Worm (Caenorhabditis elegans) whole organism, L4 larva: ENCODE measurements around the gene F52C6.4.

Experiments
- D1046.2 ChIP-seq: fragments of 200-800 bp; sonication (Bioruptor generic); IDR thresholded peaks from 2 replicates; pipeline ENCODE4 v1.3.6; 2022; ENCODE audit warnings: missing genetic modification characterization, missing compliant biosample characterization
- F10B5.3 ChIP-seq: sonication (generic microtip); optimal IDR thresholded peaks from 2 replicates; lab custom pipeline; 2016; ENCODE audit warnings: mild to moderate bottlenecking, missing genetic modification characterization, missing compliant biosample characterization
- F26F4.8 ChIP-seq: fragments of 200-800 bp; sonication (Bioruptor generic); conservative IDR thresholded peaks from 2 replicates; pipeline ENCODE4 v1.3.6; 2022; ENCODE audit warnings: missing genetic modification characterization, missing compliant biosample characterization
- F37D6.2 ChIP-seq: sonication (generic microtip); optimal IDR thresholded peaks from 2 replicates; lab custom pipeline; 2016; ENCODE audit warnings: mild to moderate bottlenecking, missing genetic modification characterization, missing compliant biosample characterization
- F44E2.7 ChIP-seq: fragments of 200-800 bp; sonication (Bioruptor generic); IDR thresholded peaks from 2 replicates; pipeline ENCODE4 v2.1.2; 2022; ENCODE audit warnings: missing genetic modification characterization, missing compliant biosample characterization
- ZK337.2 ChIP-seq: fragments of 200-800 bp; sonication (Bioruptor generic); IDR thresholded peaks from 2 replicates; pipeline ENCODE4 v1.3.6; 2022; ENCODE audit warnings: missing genetic modification reagents, missing genetic modification characterization, missing compliant biosample characterization
- aha-1 ChIP-seq: fragments of 150-350 bp; peaks from one replicate; lab custom pipeline; 2014; ENCODE audit warnings: missing biosample characterization, missing genetic modification characterization
- ama-1 ChIP-seq: fragments of 150-350 bp; optimal IDR thresholded peaks from 2 replicates; lab custom pipeline; 2014; ENCODE audit warnings: inconsistent platforms, mixed read lengths
- arid-1 ChIP-seq: fragments of 200-800 bp; sonication (Bioruptor generic); conservative IDR thresholded peaks from 2 replicates; pipeline ENCODE4 v1.3.6; 2022; ENCODE audit warnings: missing genetic modification reagents, missing genetic modification characterization, missing compliant biosample characterization
- cey-2 ChIP-seq: sonication (generic microtip); optimal IDR thresholded peaks from 3 replicates; lab custom pipeline; 2017; ENCODE audit warnings: missing genetic modification characterization, mild to moderate bottlenecking, missing compliant biosample characterization, antibody characterized with exemption, borderline replicate concordance; ENCODE audit not compliant: insufficient read depth
- daf-12 ChIP-seq: fragments of 150-350 bp; optimal IDR thresholded peaks from 2 replicates; lab custom pipeline; 2014; ENCODE audit warnings: missing biosample characterization, missing genetic modification reagents, missing genetic modification characterization
- daf-19 ChIP-seq: fragments of 200-800 bp; sonication (Bioruptor generic); conservative IDR thresholded peaks from 2 replicates; pipeline ENCODE4 v1.3.6; 2022; ENCODE audit warnings: missing genetic modification characterization, missing compliant biosample characterization
- dmd-8 ChIP-seq: fragments of 200-800 bp; sonication (Bioruptor generic); IDR thresholded peaks from 2 replicates; pipeline ENCODE4 v1.3.6; 2022; ENCODE audit warnings: missing genetic modification characterization, missing compliant biosample characterization
- fos-1 ChIP-seq: fragments of 150-350 bp; optimal IDR thresholded peaks from 2 replicates; lab custom pipeline; 2014; ENCODE audit warnings: missing biosample characterization, missing genetic modification characterization
- hlh-11 ChIP-seq: fragments of 200-800 bp; sonication (Bioruptor generic); optimal IDR thresholded peaks from 2 replicates; lab custom pipeline; 2018; ENCODE audit warnings: mild to moderate bottlenecking, missing genetic modification characterization, missing compliant biosample characterization
- hmg-1.1 ChIP-seq: fragments of 200-800 bp; sonication (Bioruptor generic); IDR thresholded peaks from 2 replicates; pipeline ENCODE4 v1.3.6; 2022; ENCODE audit warnings: missing genetic modification reagents, missing genetic modification characterization, missing compliant biosample characterization
- lim-7 ChIP-seq: fragments of 200-800 bp; sonication (Bioruptor generic); IDR thresholded peaks from 2 replicates; pipeline ENCODE4 v1.3.6; 2022; ENCODE audit warnings: missing genetic modification characterization, missing compliant biosample characterization
- lin-29 ChIP-seq: fragments of 200-800 bp; sonication (Bioruptor generic); IDR thresholded peaks from 2 replicates; pipeline ENCODE4 v1.3.6; 2022; ENCODE audit warnings: missing genetic modification reagents, missing genetic modification characterization, missing compliant biosample characterization
- lin-39 ChIP-seq: fragments of 150-350 bp; optimal IDR thresholded peaks from 2 replicates; lab custom pipeline; 2014; ENCODE audit warnings: missing biosample characterization, missing genetic modification reagents, missing genetic modification characterization
- lir-3 ChIP-seq: sonication (generic microtip); optimal IDR thresholded peaks from 2 replicates; lab custom pipeline; 2016; ENCODE audit warnings: mild to moderate bottlenecking, missing genetic modification characterization, missing compliant biosample characterization
- mdl-1 ChIP-seq, 2 experiments: fragments of 150-350 bp in 1 of 2; sonication (generic microtip) in 1 of 2; optimal IDR thresholded peaks; 2 replicates each; lab custom pipeline; 2014 to 2017; ENCODE audit warnings: missing biosample characterization in 2 of 2, missing genetic modification characterization in 2 of 2
- mdt-29 ChIP-seq: fragments of 200-800 bp; sonication (Bioruptor generic); IDR thresholded peaks from 2 replicates; pipeline ENCODE4 v1.3.6; 2022; ENCODE audit warnings: missing genetic modification reagents, missing genetic modification characterization, missing compliant biosample characterization
- mes-2 ChIP-seq: sonication (generic microtip); optimal IDR thresholded peaks from 2 replicates; lab custom pipeline; 2016; ENCODE audit warnings: missing genotype, mild to moderate bottlenecking, missing genetic modification characterization, missing compliant biosample characterization; ENCODE audit not compliant: poor library complexity, severe bottlenecking
- nhr-102 ChIP-seq: sonication (generic microtip); optimal IDR thresholded peaks from 2 replicates; lab custom pipeline; 2016; ENCODE audit warnings: mild to moderate bottlenecking, missing genetic modification characterization, moderate library complexity, missing compliant biosample characterization
- nhr-25 ChIP-seq: sonication (generic microtip); optimal IDR thresholded peaks from 2 replicates; lab custom pipeline; 2017; ENCODE audit warnings: missing genetic modification characterization, mild to moderate bottlenecking, missing compliant biosample characterization, antibody characterized with exemption, moderate library complexity, borderline replicate concordance; ENCODE audit not compliant: insufficient read depth
- nhr-28 ChIP-seq: fragments of 150-350 bp; optimal IDR thresholded peaks from 2 replicates; lab custom pipeline; 2014; ENCODE audit warnings: missing biosample characterization, missing genetic modification characterization
- nhr-48 ChIP-seq: sonication (generic microtip); optimal IDR thresholded peaks from 2 replicates; lab custom pipeline; 2016; ENCODE audit warnings: mild to moderate bottlenecking, missing genetic modification characterization, missing compliant biosample characterization
- nhr-6 ChIP-seq: fragments of 150-350 bp; optimal IDR thresholded peaks from 2 replicates; lab custom pipeline; 2014; ENCODE audit warnings: missing biosample characterization, missing genetic modification characterization
- php-3 ChIP-seq: fragments of 200-800 bp; sonication (Bioruptor generic); IDR thresholded peaks from 2 replicates; pipeline ENCODE4 v1.3.6; 2022; ENCODE audit warnings: missing genetic modification reagents, missing genetic modification characterization, missing compliant biosample characterization
- skn-1 ChIP-seq: fragments of 150-350 bp; optimal IDR thresholded peaks from 2 replicates; lab custom pipeline; 2014; ENCODE audit warnings: missing biosample characterization, missing genetic modification characterization
- snpc-1.2 ChIP-seq: fragments of 200-800 bp; sonication (Bioruptor generic); IDR thresholded peaks from 2 replicates; pipeline ENCODE4 v1.3.6; 2022; ENCODE audit warnings: missing genetic modification reagents, missing genetic modification characterization, missing compliant biosample characterization
- snpc-4 ChIP-seq: fragments of 150-350 bp; optimal IDR thresholded peaks from 2 replicates; lab custom pipeline; 2014; ENCODE audit warnings: missing biosample characterization, missing genetic modification characterization
- spr-1 ChIP-seq: sonication (generic microtip); optimal IDR thresholded peaks from 2 replicates; lab custom pipeline; 2016; ENCODE audit warnings: mild to moderate bottlenecking, missing genetic modification characterization, missing compliant biosample characterization
- tra-1 ChIP-seq: fragments of 200-800 bp; sonication (Bioruptor generic); IDR thresholded peaks from 2 replicates; pipeline ENCODE4 v1.3.6; 2022; ENCODE audit warnings: missing genetic modification reagents, missing genetic modification characterization, missing compliant biosample characterization
- unc-39 ChIP-seq: sonication (generic microtip); optimal IDR thresholded peaks from 2 replicates; lab custom pipeline; 2017; ENCODE audit warnings: missing biosample characterization, missing genetic modification characterization
- vab-7 ChIP-seq: fragments of 200-800 bp; sonication (Bioruptor generic); IDR thresholded peaks from 2 replicates; pipeline ENCODE4 v1.3.6; 2022; ENCODE audit warnings: missing genetic modification reagents, missing genetic modification characterization, missing compliant biosample characterization
- zag-1 ChIP-seq: fragments of 150-350 bp; optimal IDR thresholded peaks from 2 replicates; lab custom pipeline; 2014; ENCODE audit warnings: missing biosample characterization, missing genetic modification characterization
- zfp-3 ChIP-seq: fragments of 200-800 bp; sonication (Bioruptor generic); conservative IDR thresholded peaks from 2 replicates; pipeline ENCODE4 v1.3.6; 2022; ENCODE audit warnings: missing genetic modification reagents, missing genetic modification characterization, missing compliant biosample characterization

Gene F52C6.4

DNA sequence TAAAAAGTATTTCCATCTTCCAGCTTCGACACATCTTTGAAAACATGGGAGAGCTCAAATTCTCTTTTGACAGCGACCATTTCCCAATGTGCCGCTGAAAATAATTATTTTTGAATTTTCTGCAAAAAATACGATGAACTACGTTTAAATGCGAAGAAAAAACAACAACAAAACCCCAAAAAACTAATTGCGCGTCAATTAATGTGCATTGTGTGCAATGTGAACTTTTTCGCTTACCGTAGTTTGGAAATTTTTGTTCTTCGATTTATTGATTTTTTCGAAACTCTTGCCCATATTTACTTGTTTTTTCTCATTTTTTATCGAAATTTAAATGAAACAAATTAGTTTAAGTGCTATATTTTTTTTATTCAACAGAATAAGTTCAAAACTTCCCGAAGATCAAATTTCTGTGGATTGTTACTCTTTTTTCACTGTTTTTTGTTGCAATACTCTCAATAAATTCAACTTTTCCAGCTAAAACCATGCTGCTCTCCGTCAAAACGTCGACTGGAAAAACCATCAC is at the start of gene F52C6.4, which contains the start of gene bath-2:
Gene F52C6.4, plus strand, starts transcription at position 473 of the 523 bp plus-strand sequence.
Gene bath-2, minus strand, starts transcription at position 101 of the 523 bp plus-strand sequence.
- TF ChIP-seq D1046.2 (GFP tag; lab: Robert Waterston, UW) = no peak
- TF ChIP-seq nhr-25 (tag; lab: Kevin White, UChicago) = no peak
- peak; percentile 5 for TF ChIP-seq aha-1 (tag; lab: Kevin White, UChicago)
- no peak for TF ChIP-seq mes-2
- TF ChIP-seq nhr-6 = no peak

DNA sequence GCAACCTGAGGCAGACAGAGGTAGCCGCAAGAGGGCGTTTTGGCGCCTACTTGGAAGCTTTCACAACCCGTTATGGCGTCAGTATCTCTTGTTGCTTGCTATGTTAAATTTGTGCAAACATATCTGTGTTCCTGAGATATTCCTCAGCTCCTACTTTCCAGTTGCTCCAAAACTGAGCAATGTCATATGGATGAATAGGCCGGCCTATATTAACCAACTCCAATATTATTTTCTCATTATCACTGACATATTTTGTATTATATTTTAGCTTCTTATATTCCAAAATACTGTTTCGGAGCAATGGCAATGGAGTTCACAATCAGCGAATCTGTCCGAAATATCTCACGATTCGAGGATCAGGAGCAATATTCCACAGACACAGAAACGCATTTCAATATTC is 47.3 kb upstream of the F52C6.4 start, which contains the start of gene math-13:
Gene math-13, plus strand, starts transcription at position 301 of the 400 bp plus-strand sequence.
- TF ChIP-seq vab-7 (no peak), arid-1 (GFP tag; lab: Robert Waterston, UW) (no peak), zag-1 (no peak), dmd-8 (no peak), F44E2.7 (GFP tag; lab: Robert Waterston, UW) (no peak), F37D6.2 (no peak), hlh-11 (tag; lab: Kevin White, UChicago) (no peak), zfp-3 (no peak), cey-2 (tag; lab: Kevin White, UChicago) (no peak), lir-3 (tag; lab: Kevin White, UChicago) (no peak), tra-1 (GFP tag; lab: Robert Waterston, UW) (no peak), snpc-4 (tag; lab: Kevin White, UChicago) (no peak), nhr-102 (tag; lab: Kevin White, UChicago) (no peak), nhr-48 (tag; lab: Kevin White, UChicago) (no peak), lin-39 (tag; lab: Kevin White, UChicago) (no peak), unc-39 (tag; lab: Kevin White, UChicago) (no peak), F26F4.8 (GFP tag; lab: Robert Waterston, UW) (no peak), php-3 (no peak), lim-7 (GFP tag; lab: Robert Waterston, UW) (no peak)

DNA sequence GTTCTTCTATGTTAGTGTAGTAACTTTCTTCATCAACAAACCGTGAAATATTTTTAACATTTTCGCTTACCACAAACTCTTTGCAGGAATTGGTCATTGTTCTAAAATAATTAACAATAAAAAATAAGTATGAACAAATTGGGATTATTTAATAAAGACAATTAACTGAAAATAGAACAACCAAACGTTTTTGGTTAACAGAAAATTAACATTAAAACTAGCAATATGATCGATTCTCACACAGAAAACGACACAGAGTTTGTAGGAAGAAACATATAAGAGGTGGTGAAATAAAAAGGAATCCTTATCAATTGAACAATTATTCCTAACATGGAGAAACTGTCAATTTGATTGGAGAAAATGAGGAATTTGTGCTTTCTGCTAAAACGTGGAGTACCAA is 44.3 kb upstream of the F52C6.4 start, which contains the start of gene math-16:
Gene math-16, minus strand, starts transcription at position 101 of the 400 bp plus-strand sequence.
- TF ChIP-seq mdl-1 (tag; optimal IDR thresholded peaks at IDR 0.05; lab: Kevin White, UChicago) (no peak), lin-29 (GFP tag; lab: Robert Waterston, UW) (no peak), snpc-1.2 (GFP tag; lab: Robert Waterston, UW) (no peak), fos-1 (tag; lab: Kevin White, UChicago) (no peak), skn-1 (no peak), spr-1 (tag; lab: Kevin White, UChicago) (no peak), nhr-6 (no peak), nhr-48 (tag; lab: Kevin White, UChicago) (no peak)

DNA sequence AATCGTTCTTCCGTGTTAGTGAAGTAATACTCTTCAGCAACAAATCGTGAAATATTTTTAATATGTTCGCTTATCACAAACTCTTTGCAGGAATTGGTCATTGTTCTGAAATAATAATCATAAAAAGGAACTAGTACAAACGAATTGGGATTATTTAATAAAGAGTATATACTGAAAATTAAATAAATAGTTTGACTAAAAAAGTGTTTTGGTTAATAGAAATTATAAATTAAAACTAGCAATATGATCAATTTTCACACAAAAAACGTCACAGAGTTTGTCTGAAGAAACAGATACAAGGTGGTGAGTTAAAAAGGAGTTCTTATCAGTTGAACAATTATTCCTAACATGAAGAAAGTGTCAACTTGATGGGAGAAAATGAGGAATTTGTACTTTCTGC is 40.2 kb upstream of the F52C6.4 start, which contains the start of gene math-5:
Gene math-5, minus strand, starts transcription at position 101 of the 400 bp plus-strand sequence.
- TF ChIP-seq fos-1 (tag; lab: Kevin White, UChicago) (no peak), php-3 (no peak), hmg-1.1 (GFP tag; lab: Robert Waterston, UW) (no peak), ama-1 (no peak), vab-7 (no peak), ZK337.2 (GFP tag; lab: Robert Waterston, UW) (no peak)

DNA sequence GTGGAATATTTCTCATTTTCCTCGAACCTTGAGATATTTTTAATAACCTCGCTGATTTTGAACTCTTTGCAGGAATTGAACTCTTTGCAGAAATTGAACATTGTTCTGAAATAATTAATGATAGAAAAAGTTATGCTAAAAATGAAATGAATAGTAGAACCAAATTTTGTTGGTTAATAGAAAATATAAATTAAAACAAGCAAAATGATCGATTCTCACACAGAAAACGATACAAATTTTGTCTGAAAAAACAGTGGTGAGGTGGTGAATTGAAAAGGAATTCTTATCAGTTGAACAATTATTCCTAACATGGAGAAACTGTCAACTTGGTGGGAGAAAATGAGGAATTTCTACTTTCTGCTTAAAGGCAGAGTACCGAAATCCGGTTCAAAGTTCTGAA is 38.3 kb upstream of the F52C6.4 start, which contains the start of gene math-6:
Gene math-6, minus strand, starts transcription at position 101 of the 400 bp plus-strand sequence.
- TF ChIP-seq daf-12 (tag; lab: Kevin White, UChicago) (no peak), D1046.2 (GFP tag; lab: Robert Waterston, UW) (no peak), daf-19 (GFP tag; lab: Robert Waterston, UW) (no peak), mdt-29 (GFP tag; lab: Robert Waterston, UW) (no peak), nhr-28 (tag; lab: Kevin White, UChicago) (no peak), F10B5.3 (tag; lab: Kevin White, UChicago) (no peak)
